Worm (Caenorhabditis elegans): ENCODE results near the gene F48B9.3.

The F48B9.3 gene

DNA sequence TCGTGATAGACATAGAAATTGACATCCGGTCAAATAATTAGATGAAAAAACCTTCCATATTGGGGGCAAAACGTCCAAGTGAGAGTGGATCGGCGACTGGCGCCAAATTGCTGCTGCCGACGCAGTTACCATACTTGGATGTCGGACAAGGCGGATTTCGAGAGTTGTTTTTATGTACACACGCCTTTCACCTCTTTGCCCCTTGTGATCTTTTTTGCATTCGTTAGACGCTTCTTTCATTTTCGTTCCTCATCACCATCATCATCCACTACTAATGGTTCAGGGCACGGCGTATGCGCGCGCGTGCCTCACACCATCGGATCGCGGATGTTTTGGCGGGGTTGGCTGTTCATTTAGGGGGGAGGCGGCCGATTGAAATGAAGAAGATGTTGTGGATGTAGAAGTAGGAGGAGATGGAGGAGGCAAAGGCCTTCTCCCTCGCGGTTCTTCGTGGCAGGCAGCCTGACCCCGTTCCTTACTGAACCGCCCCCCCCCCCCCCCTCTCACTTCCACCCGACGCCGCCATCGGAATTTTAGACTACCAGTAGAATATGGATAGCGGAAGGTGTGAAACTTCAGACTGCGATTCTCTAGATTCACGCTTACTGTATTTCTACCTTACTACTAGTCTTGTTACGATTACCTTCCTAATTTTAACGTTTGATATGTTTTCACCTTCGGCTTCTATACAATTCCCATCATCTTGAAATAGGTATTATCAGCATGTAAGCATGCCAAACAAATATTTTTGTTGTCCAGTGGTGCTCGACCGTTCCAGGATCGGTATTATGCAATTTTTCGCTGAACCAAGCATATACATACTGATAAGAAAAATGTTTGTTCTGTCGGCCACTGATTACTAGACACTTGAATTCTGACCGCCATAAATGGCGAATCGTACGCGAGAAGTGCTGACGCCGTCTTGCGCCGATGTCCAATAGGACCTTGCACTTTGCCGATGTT, 48.8 kb downstream of the F48B9.3 start:
- TF ChIP-seq ham-2 (GFP tag; optimal IDR thresholded peaks at IDR 0.05) (no peak), ceh-83 (GFP tag; optimal IDR thresholded peaks at IDR 0.05) (no peak), flh-1 (GFP tag; optimal IDR thresholded peaks at IDR 0.05) (no peak), nhr-76 (tag; optimal IDR thresholded peaks at IDR 0.05) (no peak), elt-3 (tag; optimal IDR thresholded peaks at IDR 0.05) (no peak), sptf-1 (tag; optimal IDR thresholded peaks at IDR 0.05) (peak; percentile 36)

DNA sequence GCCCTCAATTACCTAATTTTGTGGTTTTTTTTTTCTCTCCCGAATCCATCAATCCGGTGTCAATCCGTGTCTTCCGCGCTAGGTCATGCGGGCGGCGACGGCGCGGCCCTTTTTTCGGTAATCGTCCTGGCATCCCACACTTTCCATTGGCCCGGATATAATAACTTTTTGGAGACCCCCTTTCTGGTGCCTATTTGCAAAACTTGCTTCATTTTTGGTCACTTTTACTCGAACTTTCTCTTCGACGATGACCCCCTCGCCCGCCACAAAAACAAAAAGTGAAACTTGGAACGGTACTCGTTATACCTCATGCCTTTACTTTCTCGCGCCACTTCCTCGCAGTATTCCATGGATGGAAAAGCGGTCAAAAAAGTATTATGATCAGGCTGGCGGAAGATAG, 49.6 kb downstream of the F48B9.3 start:
- TF ChIP-seq tbx-8 (GFP tag; optimal IDR thresholded peaks at IDR 0.05) (no peak), sem-2 (GFP tag; optimal IDR thresholded peaks at IDR 0.05) (no peak), ces-1 (GFP tag; optimal IDR thresholded peaks at IDR 0.05) (no peak)

DNA sequence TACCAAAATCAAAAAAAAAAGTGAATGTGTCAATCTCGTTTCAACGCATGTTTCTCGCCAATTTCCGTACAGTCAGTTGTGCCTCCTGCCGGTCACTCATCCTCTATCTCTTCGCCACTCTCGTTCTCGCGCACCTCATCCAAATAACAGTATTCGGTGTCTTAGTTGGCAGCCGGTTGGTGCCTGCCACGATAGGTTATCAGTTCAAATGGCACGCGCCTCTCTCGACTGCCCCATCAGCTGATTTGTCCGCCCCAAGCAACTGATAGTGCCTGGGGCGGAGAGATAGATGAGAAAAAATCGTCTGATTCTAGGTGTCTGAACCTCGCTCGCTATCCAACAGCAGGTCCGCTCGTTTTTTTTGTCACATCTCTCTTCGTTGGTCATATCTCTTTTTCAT, 50.3 kb downstream of the F48B9.3 start:
- no peak for TF ChIP-seq unc-39 (tag; optimal IDR thresholded peaks at IDR 0.05)
- TF ChIP-seq pha-4 (tag; optimal IDR thresholded peaks at IDR 0.05), result no peak
- TF ChIP-seq ceh-83 (GFP tag; optimal IDR thresholded peaks at IDR 0.05), result no peak
- TF ChIP-seq mls-2 (tag; optimal IDR thresholded peaks at IDR 0.05), result no peak
- no peak for TF ChIP-seq flh-1 (GFP tag; optimal IDR thresholded peaks at IDR 0.05)
- no peak for TF ChIP-seq M03D4.4 (tag; optimal IDR thresholded peaks at IDR 0.05)
- TF ChIP-seq sem-2 (GFP tag; optimal IDR thresholded peaks at IDR 0.05), result no peak
- no peak for TF ChIP-seq elt-1 (tag; optimal IDR thresholded peaks at IDR 0.05; ENCODE audit: borderline replicate concordance, insufficient read depth)
- no peak for TF ChIP-seq mep-1 (tag; optimal IDR thresholded peaks at IDR 0.05)
- TF ChIP-seq tbx-8 (GFP tag; optimal IDR thresholded peaks at IDR 0.05), result no peak
- TF ChIP-seq nhr-76 (tag; optimal IDR thresholded peaks at IDR 0.05), result no peak
- TF ChIP-seq nhr-237 (tag; optimal IDR thresholded peaks at IDR 0.05), result no peak
- TF ChIP-seq cnd-1 (tag; optimal IDR thresholded peaks at IDR 0.05), result no peak
- no peak for TF ChIP-seq nhr-2 (tag; optimal IDR thresholded peaks at IDR 0.05)
- no peak for TF ChIP-seq lin-32 (GFP tag; optimal IDR thresholded peaks at IDR 0.05)
- no peak for TF ChIP-seq ham-2 (GFP tag; optimal IDR thresholded peaks at IDR 0.05)
- TF ChIP-seq ztf-11 (tag; optimal IDR thresholded peaks at IDR 0.05), result no peak
- TF ChIP-seq zip-8 (tag; optimal IDR thresholded peaks at IDR 0.05), result no peak

DNA sequence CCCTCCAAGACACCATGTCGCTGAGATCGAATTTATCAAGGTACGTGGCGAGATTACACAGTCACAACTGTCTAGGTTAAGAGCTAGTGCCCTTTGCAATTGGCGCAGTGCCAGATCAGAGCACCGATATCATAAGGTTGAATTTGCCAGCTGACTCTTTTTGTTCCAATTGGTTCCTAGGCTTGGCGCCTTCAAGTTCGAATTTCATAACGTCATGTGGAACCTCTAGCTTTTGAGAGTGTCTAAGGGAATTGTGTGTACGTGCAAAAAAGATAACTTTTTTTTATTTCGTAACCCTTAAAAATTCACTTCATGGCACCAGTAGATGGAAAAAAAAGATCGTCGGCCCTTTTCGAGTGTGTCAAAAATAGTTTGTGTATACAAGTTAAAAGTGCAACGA, 51.4 kb downstream of the F48B9.3 start:
- TF ChIP-seq ham-2 (GFP tag; optimal IDR thresholded peaks at IDR 0.05) (no peak), hlh-1 (tag; optimal IDR thresholded peaks at IDR 0.05) (no peak), zip-8 (tag; optimal IDR thresholded peaks at IDR 0.05) (no peak), pha-4 (tag; optimal IDR thresholded peaks at IDR 0.05) (no peak), lin-13 (tag; optimal IDR thresholded peaks at IDR 0.05) (no peak), sem-2 (GFP tag; optimal IDR thresholded peaks at IDR 0.05) (no peak), ceh-43 (GFP tag; optimal IDR thresholded peaks at IDR 0.05) (no peak), elt-1 (tag; optimal IDR thresholded peaks at IDR 0.05; ENCODE audit: borderline replicate concordance, insufficient read depth) (no peak), drap-1 (GFP tag; optimal IDR thresholded peaks at IDR 0.05) (no peak), elt-3 (tag; optimal IDR thresholded peaks at IDR 0.05) (no peak), M03D4.4 (tag; optimal IDR thresholded peaks at IDR 0.05) (no peak), ces-1 (GFP tag; optimal IDR thresholded peaks at IDR 0.05) (no peak), flh-1 (GFP tag; optimal IDR thresholded peaks at IDR 0.05) (no peak), nhr-76 (tag; optimal IDR thresholded peaks at IDR 0.05) (no peak), lin-32 (GFP tag; optimal IDR thresholded peaks at IDR 0.05) (no peak), nhr-28 (tag; optimal IDR thresholded peaks at IDR 0.05) (no peak), ztf-11 (tag; optimal IDR thresholded peaks at IDR 0.05) (no peak), unc-62 (GFP tag; optimal IDR thresholded peaks at IDR 0.05) (no peak), unc-120 (tag; optimal IDR thresholded peaks at IDR 0.05; ENCODE audit: poor library complexity, severe bottlenecking) (no peak), sptf-1 (tag; optimal IDR thresholded peaks at IDR 0.05) (no peak)

DNA sequence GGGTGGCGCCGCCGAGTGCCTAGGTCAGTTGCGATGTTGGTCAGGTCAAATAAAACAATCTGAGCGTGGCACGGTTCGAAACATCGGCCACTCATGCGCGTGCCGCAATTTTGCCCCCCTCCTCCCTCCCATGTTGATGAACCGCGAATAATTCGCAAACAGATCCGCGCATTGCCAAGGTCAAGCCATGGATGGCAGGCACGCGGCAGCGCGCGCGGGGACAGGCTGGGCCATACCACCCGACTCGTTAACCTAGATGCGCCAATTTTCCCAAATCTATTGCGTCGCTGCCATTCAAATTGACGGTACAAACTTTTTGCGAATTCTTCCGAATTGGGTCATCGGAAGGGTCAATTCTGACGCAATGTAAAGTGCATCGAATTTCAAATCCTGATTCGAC, 51.8 kb downstream of the F48B9.3 start:
- TF ChIP-seq mls-2 (tag; optimal IDR thresholded peaks at IDR 0.05), result peak; percentile 48
- TF ChIP-seq M03D4.4 (tag; optimal IDR thresholded peaks at IDR 0.05), result peak; percentile 3
- TF ChIP-seq sptf-1 (tag; optimal IDR thresholded peaks at IDR 0.05), result peak; percentile 67
- TF ChIP-seq mep-1 (tag; optimal IDR thresholded peaks at IDR 0.05), result no peak
- peak; percentile 84 for TF ChIP-seq ham-2 (GFP tag; optimal IDR thresholded peaks at IDR 0.05)
